Worm (Caenorhabditis elegans): Measurements from ENCODE around the gene C17B7.5.

C17B7.5 gene

ce11 chrV:3333334-3333733 is at the start of gene C17B7.5:
Gene C17B7.5 (plus strand): TSS chrV:3333634.
- no peak for TF ChIP-seq F13C5.2 (tag; optimal IDR thresholded peaks at IDR 0.05)
- no peak for TF ChIP-seq sea-1 (GFP tag; conservative IDR thresholded peaks at IDR 0.05)
- no peak for TF ChIP-seq scrt-1 (GFP tag; IDR thresholded peaks at IDR 0.05)
- TF ChIP-seq pes-1 (GFP tag; IDR thresholded peaks at IDR 0.05) = no peak
- no peak for TF ChIP-seq ceh-13 (GFP tag; optimal IDR thresholded peaks at IDR 0.05)
- no peak for TF ChIP-seq B0310.2 (tag; optimal IDR thresholded peaks at IDR 0.05)
- no peak for TF ChIP-seq hmg-4 (GFP tag; optimal IDR thresholded peaks at IDR 0.05)
- no peak for TF ChIP-seq ama-1 (optimal IDR thresholded peaks at IDR 0.05)
- no peak for TF ChIP-seq ceh-36 (tag; optimal IDR thresholded peaks at IDR 0.05)
- TF ChIP-seq tra-4 (tag; optimal IDR thresholded peaks at IDR 0.05) = no peak
- no peak for TF ChIP-seq ets-7 (tag; optimal IDR thresholded peaks at IDR 0.05)
- no peak for TF ChIP-seq flt-1 (GFP tag; IDR thresholded peaks at IDR 0.05)
- no peak for TF ChIP-seq tbx-37 (GFP tag; conservative IDR thresholded peaks at IDR 0.05)
- no peak for TF ChIP-seq hmbx-1 (tag; optimal IDR thresholded peaks at IDR 0.05)

DNA sequence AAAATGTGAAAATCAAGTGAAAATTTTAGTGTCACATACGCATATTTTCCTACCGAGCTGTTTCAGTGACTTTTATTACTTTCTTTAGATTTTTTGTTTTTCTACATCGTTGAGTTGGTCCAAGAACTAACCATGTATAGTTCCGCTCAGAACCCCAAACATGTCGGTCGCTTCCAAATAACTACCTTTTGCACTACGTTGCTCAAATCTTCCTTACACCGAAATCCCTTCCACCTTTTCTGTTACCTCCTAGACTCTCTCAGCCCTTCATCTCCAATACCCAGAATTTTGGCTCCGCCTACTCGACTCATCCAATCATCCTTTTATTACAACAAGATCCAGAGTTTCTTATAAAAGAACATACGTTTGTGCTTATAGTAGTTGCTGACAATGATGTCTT is 48.8 kb upstream of the C17B7.5 start, which contains the start of gene F35F10.5:
F35F10.5 (plus strand) TSS at position 301 of the 400 bp plus-strand sequence.
- TF ChIP-seq ceh-13 (GFP tag; optimal IDR thresholded peaks at IDR 0.05) = no peak

DNA sequence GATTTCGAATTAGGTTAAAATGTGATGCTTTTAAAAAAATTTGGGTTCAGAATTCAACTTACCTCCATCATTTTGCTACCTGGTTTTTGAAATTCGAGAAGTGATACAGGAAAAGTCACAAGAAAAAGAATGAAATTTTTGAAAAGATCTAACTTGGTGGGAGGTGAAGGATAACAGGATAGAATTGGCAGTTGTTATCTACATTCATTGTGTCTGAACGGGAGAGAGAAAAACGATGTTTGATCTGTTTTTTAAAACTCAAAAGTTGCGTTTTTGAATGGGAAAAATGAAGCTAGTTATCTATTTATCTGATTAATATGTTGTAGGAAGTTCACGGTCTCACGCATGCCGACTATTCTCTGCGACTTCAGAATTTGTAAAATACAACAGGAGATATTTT is 46.1 kb upstream of the C17B7.5 start, which contains the start of gene F35F10.7:
F35F10.7 (minus strand) TSS at position 101 of the 400 bp plus-strand sequence.
- no peak for TF ChIP-seq hmbx-1 (tag; optimal IDR thresholded peaks at IDR 0.05)
- TF ChIP-seq ama-1 (optimal IDR thresholded peaks at IDR 0.05) = no peak
- no peak for TF ChIP-seq ceh-36 (tag; optimal IDR thresholded peaks at IDR 0.05)
- no peak for TF ChIP-seq ets-7 (tag; optimal IDR thresholded peaks at IDR 0.05)
- TF ChIP-seq sea-1 (GFP tag; conservative IDR thresholded peaks at IDR 0.05) = no peak
- no peak for TF ChIP-seq pes-1 (GFP tag; IDR thresholded peaks at IDR 0.05)
- no peak for TF ChIP-seq tbx-11 (GFP tag; IDR thresholded peaks at IDR 0.05)
- no peak for TF ChIP-seq F13C5.2 (tag; optimal IDR thresholded peaks at IDR 0.05)
- TF ChIP-seq scrt-1 (GFP tag; IDR thresholded peaks at IDR 0.05) = no peak
- no peak for TF ChIP-seq tra-4 (tag; optimal IDR thresholded peaks at IDR 0.05)
- no peak for TF ChIP-seq hnd-1 (tag; optimal IDR thresholded peaks at IDR 0.05)
- TF ChIP-seq flt-1 (GFP tag; IDR thresholded peaks at IDR 0.05) = no peak

DNA sequence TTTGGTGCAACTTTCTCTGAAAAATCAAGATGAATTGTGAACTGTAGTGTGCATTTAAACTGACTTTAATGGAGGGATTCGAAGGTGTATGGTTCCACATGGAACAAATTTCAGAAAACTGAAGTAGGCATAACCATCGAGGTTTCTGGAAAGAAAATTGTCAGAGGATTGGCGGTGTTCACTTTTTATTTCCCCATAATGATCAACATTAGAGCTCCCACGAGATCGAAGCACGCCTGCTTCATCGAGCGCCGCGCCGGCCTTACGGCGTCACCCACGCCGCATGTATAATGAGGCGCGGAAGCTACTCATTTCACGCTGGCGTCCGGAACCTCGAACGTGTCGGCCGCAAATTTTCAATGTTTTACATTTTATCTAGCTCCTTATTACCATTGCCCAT is 45.3 kb upstream of the C17B7.5 start:
- TF ChIP-seq F13C5.2 (tag; optimal IDR thresholded peaks at IDR 0.05) (no peak), flt-1 (GFP tag; IDR thresholded peaks at IDR 0.05) (no peak)

ce11 chrV:3289267-3289666 is 44.2 kb upstream of the C17B7.5 start, which contains the start of gene F35F10.6:
Gene F35F10.6 (minus strand): TSS chrV:3289367.
- TF ChIP-seq ama-1 (optimal IDR thresholded peaks at IDR 0.05) (no peak), F13C5.2 (tag; optimal IDR thresholded peaks at IDR 0.05) (no peak), pes-1 (GFP tag; IDR thresholded peaks at IDR 0.05) (no peak), hmg-4 (GFP tag; optimal IDR thresholded peaks at IDR 0.05) (no peak), hmbx-1 (tag; optimal IDR thresholded peaks at IDR 0.05) (no peak), scrt-1 (GFP tag; IDR thresholded peaks at IDR 0.05) (no peak), tbx-11 (GFP tag; IDR thresholded peaks at IDR 0.05) (no peak), sea-1 (GFP tag; conservative IDR thresholded peaks at IDR 0.05) (no peak), hnd-1 (tag; optimal IDR thresholded peaks at IDR 0.05) (no peak), aly-1 (tag; optimal IDR thresholded peaks at IDR 0.05) (no peak), tbx-37 (GFP tag; conservative IDR thresholded peaks at IDR 0.05) (no peak)

DNA sequence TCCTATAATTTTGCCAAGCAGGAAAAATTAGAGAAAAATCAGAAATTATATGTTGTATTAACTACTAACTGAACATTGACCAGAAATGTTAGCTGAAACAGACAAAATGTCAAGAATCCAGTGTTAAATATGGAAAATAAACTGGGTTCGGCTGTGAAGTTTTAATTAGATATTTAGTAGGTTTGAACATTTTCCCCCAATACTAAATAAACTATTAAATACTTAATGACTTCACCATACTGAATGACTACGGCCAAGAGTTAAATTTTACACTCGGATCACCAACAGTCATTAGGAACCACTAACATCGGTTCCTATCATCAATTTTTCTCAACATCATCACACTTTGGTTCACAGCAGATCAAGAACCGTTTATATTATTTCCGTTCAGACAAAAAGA is 38.1 kb upstream of the C17B7.5 start:
- TF ChIP-seq hmg-4 (GFP tag; optimal IDR thresholded peaks at IDR 0.05) (no peak), aly-1 (tag; optimal IDR thresholded peaks at IDR 0.05) (no peak), tbx-37 (GFP tag; conservative IDR thresholded peaks at IDR 0.05) (no peak), ets-7 (tag; optimal IDR thresholded peaks at IDR 0.05) (no peak), hmbx-1 (tag; optimal IDR thresholded peaks at IDR 0.05) (no peak), flt-1 (GFP tag; IDR thresholded peaks at IDR 0.05) (no peak), B0310.2 (tag; optimal IDR thresholded peaks at IDR 0.05) (no peak)

ce11 chrV:3297764-3298163 is 35.7 kb upstream of the C17B7.5 start, which contains the start of gene srx-122:
Gene srx-122 (minus strand): TSS chrV:3297864.
- TF ChIP-seq ama-1 (optimal IDR thresholded peaks at IDR 0.05) = no peak
- no peak for TF ChIP-seq ets-7 (tag; optimal IDR thresholded peaks at IDR 0.05)
- TF ChIP-seq hmbx-1 (tag; optimal IDR thresholded peaks at IDR 0.05) = no peak
- TF ChIP-seq hmg-4 (GFP tag; optimal IDR thresholded peaks at IDR 0.05) = no peak
- TF ChIP-seq tra-4 (tag; optimal IDR thresholded peaks at IDR 0.05) = no peak
- no peak for TF ChIP-seq tbx-11 (GFP tag; IDR thresholded peaks at IDR 0.05)

- TF ChIP-seq tra-4 (tag; optimal IDR thresholded peaks at IDR 0.05) = no peak
Measured at ce11 chrV:3299437-3299836, 34.0 kb upstream of the C17B7.5 start.

DNA sequence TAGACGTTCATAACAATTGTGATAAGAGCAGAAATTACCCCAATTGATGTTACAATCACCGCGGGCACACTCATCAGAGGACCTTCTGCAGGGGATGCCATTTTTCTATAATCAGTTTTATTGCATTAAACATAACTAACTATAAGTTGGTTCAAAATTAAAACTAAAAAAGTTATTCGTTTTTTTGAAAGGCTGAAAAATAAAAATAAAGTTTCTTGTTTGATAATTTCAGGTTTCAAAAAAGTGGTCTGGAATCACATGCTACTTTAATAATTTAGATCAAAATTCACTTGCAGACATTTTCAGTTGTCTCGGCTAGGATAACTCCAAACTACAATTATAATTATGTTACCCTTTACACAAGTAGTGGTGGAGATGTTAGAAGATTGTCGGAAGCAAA is 31.5 kb upstream of the C17B7.5 start, which contains the start of gene srbc-1:
srbc-1 (minus strand) TSS at position 101 of the 400 bp plus-strand sequence.
- TF ChIP-seq tra-4 (tag; optimal IDR thresholded peaks at IDR 0.05) (no peak), hmbx-1 (tag; optimal IDR thresholded peaks at IDR 0.05) (no peak), hmg-4 (GFP tag; optimal IDR thresholded peaks at IDR 0.05) (no peak)
